Worm (Caenorhabditis elegans) whole organism, L1 larva: ENCODE measurements around the gene hmg-1.2.

Experiments
- aha-1 ChIP-seq: fragments of 150-350 bp; optimal IDR thresholded peaks from 2 replicates; lab custom pipeline; 2014; ENCODE audit warnings: missing biosample characterization, missing genetic modification characterization
- blmp-1 ChIP-seq: fragments of 150-350 bp; optimal IDR thresholded peaks from 2 replicates; lab custom pipeline; 2014; ENCODE audit warnings: missing biosample characterization, missing genetic modification characterization
- egl-13 ChIP-seq: sonication (generic microtip); optimal IDR thresholded peaks from 2 replicates; lab custom pipeline; 2016; ENCODE audit warnings: missing genotype, missing genetic modification reagents, missing genetic modification characterization, missing compliant biosample characterization
- hpl-2 ChIP-seq: fragments of 150-350 bp; optimal IDR thresholded peaks from 2 replicates; lab custom pipeline; 2014; ENCODE audit warnings: missing biosample characterization, missing genetic modification reagents, missing genetic modification characterization
- lin-13 ChIP-seq: fragments of 150-350 bp; optimal IDR thresholded peaks from 2 replicates; lab custom pipeline; 2014; ENCODE audit warnings: missing biosample characterization, missing genetic modification reagents, missing genetic modification characterization
- nhr-12 ChIP-seq: sonication (generic microtip); optimal IDR thresholded peaks from 2 replicates; lab custom pipeline; 2017; ENCODE audit warnings: missing biosample characterization, missing genetic modification characterization
- pag-3 ChIP-seq: sonication (generic microtip); optimal IDR thresholded peaks from 2 replicates; lab custom pipeline; 2017; ENCODE audit warnings: missing genetic modification characterization, mild to moderate bottlenecking, missing compliant biosample characterization, antibody characterized with exemption, borderline replicate concordance; ENCODE audit not compliant: insufficient read depth
- rnt-1 ChIP-seq: sonication (generic microtip); optimal IDR thresholded peaks from 2 replicates; lab custom pipeline; 2016; ENCODE audit warnings: mild to moderate bottlenecking, missing genetic modification characterization, moderate library complexity, missing compliant biosample characterization

DNA sequence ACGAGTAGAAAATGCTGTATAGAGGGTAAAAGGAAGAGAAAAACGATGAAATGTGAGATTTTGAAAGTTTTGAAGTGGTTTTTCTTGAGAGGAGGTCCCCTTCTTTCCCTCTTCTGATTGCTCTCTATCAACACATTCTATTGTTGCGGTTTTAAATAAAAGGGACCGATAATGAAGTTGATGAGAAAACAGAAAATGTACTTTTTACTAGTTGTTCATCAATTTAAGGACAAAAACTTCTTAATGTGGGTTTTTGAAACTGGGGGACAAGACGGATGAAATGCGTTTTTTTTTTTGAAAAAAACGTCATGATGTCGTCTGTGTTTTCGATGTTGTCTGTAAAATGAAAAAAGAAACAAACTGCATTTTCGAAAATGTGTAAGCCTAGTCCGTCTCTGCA lies 36.6 kb downstream of the hmg-1.2 start:
- TF ChIP-seq egl-13 (tag; lab: Kevin White, UChicago) (no peak), lin-13 (GFP tag; lab: Kevin White, UChicago) (no peak), pag-3 (no peak), nhr-12 (tag; lab: Kevin White, UChicago) (no peak), hpl-2 (GFP tag; lab: Kevin White, UChicago) (no peak), blmp-1 (tag; lab: Kevin White, UChicago) (no peak), rnt-1 (no peak), aha-1 (no peak)
